Worm (Caenorhabditis elegans) whole organism, L4/young adult: ENCODE data around the gene taf-10.

Source experiments
- W03F9.2 ChIP-seq: fragments of 150-350 bp; optimal IDR thresholded peaks from 2 replicates; lab custom pipeline; 2014; ENCODE audit warnings: missing biosample characterization, missing genetic modification characterization
- dao-5 ChIP-seq: sonication (generic microtip); optimal IDR thresholded peaks from 2 replicates; lab custom pipeline; 2016; ENCODE audit warnings: missing genotype, missing genetic modification characterization, moderate library complexity, missing compliant biosample characterization
- him-1 ChIP-seq: sonication (generic microtip); optimal IDR thresholded peaks from 2 replicates; lab custom pipeline; 2016; ENCODE audit warnings: missing genotype, missing genetic modification reagents, missing genetic modification characterization, missing compliant biosample characterization

taf-10 gene

DNA sequence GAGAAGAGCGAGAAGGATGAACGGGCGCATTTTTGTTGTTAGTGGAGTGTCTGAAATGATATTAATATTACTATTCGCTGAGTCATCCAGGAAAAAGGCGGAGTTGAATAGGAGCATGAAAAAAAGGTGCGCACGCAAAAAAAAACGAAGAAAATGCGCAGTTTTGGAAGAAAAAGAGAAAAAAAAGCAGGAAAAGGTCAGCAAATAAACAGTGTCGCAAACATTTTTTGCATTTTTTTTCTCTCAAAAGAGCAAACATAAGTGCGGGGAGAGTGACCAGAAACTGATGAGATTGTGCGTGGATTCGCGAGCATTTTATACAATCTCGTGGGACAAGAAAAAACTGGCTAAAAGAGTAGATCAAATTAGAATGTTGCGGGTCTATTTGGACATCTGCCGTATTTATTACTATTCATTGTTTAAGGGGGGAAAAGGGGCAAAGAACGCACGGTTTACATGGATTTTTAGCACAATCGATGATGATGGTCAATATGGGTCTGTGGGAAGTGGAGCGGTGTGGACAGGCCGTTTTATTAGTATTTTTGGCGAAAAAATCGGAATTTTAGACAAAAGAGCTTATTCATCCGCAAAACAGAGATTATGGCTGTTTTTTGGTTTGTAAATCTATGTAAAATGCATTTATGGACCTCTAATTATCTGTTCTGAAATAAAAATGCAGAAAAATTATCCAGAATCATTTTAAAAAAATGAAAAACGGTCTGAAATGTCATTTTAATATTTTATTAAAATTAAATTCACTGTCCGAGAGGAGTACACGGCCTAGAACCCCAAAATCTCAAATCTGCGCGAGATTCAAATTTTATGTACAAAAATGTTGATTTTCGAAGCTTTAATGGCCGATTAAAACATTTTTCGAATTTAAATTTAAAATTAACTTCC, 5.7 kb downstream of the taf-10 start, which contains the start of gene cpg-8:
TSS of gene cpg-8 (minus strand) at position 51 of the 900 bp plus-strand sequence.
- no peak for TF ChIP-seq W03F9.2 (tag; lab: Kevin White, UChicago)
- TF ChIP-seq him-1 (tag; lab: Kevin White, UChicago), result no peak
- TF ChIP-seq dao-5, result no peak

DNA sequence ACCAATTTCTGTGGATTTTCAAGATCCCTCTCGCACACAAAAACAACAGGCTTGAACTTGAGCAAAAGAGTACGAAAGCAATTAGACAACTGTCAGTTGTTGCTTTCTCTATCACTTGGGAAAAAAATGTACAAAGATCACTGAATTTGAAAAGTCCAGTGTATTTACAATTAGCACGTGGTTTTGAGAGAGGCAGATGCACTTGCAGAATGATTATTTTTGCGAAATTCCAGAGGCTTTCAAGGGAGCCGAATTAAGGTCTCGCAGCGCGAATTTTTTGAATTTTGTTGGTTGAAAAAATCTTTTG, 6.3 kb downstream of the taf-10 start:
- TF ChIP-seq W03F9.2 (tag; lab: Kevin White, UChicago), result no peak
- no peak for TF ChIP-seq dao-5
- TF ChIP-seq him-1 (tag; lab: Kevin White, UChicago), result no peak

DNA sequence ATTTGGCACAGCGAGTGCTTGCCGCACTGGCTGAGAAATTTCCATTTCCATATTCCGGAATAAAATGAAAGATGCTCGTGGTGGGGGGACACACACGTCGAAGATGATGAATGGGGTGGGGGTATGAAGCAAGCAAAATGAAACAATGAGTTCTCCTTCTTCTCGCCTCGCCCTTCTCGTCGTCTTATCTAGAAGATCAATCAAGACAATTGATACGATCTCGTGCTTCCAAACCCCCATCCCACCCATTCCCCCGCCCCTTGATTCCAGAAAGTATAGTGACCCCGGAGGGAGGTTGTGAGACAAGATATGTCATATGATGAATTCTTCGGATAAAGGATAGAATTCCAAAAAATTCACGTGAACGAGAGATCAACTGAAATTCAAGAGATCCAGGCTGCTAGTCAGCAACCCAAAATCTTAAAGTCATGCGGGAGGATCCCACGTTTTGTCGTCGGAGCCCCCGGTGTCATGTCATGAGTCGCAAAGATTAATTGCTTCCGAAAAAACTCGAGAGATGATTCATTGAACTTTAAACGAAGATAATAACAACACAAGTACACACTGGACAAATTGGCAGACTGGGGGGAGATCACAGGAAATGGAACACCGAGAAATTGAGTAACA, 7.7 kb downstream of the taf-10 start:
- TF ChIP-seq him-1 (tag; lab: Kevin White, UChicago) (no peak), W03F9.2 (tag; lab: Kevin White, UChicago) (no peak), dao-5 (no peak)

DNA sequence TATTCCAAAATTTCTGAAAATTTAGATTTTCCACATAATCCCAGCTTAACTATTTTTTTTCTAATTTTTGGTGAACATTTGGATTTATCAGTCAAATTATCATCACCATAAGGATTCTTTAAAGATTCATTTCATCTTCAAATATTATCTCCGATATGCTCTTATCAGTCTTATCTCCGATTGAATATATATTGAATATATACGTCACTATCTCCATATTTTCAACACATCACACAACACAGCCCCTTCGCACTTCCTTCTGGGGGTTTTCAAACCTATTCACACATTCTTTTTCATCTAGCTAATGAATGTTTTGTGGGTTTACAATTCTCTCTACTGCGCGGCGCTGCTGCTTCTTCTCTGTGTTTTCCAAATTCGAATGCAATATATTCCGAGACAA, 11.8 kb downstream of the taf-10 start:
- TF ChIP-seq dao-5 (no peak), him-1 (tag; lab: Kevin White, UChicago) (no peak), W03F9.2 (tag; lab: Kevin White, UChicago) (no peak)

DNA sequence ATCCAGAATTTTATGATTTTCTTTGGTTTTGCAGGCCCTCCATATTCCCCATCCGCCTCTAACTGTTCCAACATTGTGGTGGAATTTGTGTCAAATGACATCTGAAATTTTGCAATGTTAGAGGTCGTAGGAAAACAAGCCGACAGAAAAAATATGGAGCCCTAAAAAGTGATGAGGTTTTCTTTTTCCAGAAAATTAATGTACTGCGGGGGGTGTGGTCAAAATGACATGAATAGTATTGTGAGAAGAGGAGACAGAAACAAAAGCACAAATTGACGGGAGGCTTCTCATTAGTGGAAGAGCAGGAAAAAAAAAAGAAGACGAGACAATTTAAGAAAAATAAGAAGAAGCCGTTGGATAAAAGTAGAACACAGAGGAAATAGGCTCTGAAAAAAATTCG, 13.3 kb downstream of the taf-10 start, which contains the start of gene ZC266.1:
TSS of gene ZC266.1 (minus strand) at position 101 of the 400 bp plus-strand sequence.
- TF ChIP-seq him-1 (tag; lab: Kevin White, UChicago) (no peak), W03F9.2 (tag; lab: Kevin White, UChicago) (no peak), dao-5 (no peak)

DNA sequence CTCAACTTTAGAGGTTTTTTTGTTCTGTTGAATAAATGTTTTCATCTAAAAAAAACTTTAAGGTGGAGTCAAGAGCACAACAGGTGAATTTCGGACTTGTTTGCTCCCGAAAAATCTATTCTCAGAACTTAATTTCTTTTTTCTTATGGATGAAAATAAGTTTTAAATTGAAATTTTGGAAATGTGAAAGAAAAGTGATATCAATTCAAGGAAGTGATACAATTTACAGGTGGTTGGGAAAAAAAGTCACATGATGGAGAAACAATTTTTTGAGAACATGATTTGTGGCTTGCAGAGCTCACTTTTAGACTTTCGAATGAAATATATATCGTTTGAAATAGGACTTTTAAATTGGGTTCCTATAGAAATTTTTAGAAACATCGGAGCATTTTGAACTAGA, 20.7 kb downstream of the taf-10 start:
- TF ChIP-seq W03F9.2 (tag; lab: Kevin White, UChicago) (no peak), dao-5 (no peak), him-1 (tag; lab: Kevin White, UChicago) (no peak)

DNA sequence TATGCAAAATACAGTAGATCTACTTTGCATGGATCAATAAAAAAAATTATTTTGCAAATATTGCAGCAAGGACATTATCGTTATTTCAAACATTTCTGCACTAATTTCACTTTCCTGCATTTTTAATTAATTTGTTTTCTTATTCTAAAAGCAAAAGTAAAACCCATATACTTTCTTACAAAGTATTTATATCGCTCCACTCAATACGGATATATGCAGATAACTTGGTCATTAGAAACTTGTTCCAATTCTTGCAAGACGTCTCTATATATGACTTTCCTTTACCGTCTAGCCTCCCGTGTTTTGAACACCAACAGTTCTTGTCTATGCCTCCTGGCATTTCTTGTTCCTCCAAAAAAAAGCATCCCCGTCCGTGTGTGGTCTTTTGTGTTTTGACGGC, 23.6 kb downstream of the taf-10 start, which contains the start of gene oac-24:
TSS of gene oac-24 (plus strand) at position 301 of the 400 bp plus-strand sequence.
- no peak for TF ChIP-seq dao-5
- TF ChIP-seq W03F9.2 (tag; lab: Kevin White, UChicago), result no peak
- TF ChIP-seq him-1 (tag; lab: Kevin White, UChicago), result no peak

DNA sequence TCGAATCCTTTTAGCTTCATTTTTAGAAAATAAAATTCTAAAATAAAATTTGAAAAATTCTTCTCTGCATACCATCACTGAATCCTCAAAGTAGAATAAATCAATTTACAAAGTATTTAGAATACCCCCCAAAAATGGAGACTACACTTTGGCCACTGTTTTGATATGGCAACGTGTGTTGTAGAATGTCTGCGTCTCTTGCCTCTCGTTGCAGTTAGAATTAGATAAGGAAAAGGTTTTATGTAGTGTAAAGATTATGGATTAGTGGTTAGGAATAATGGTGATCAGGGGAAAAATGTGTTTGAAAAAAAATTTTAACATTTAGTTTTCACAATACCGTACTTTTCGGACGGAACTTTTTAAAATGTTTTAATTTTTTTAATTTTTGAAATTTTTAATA, 33.1 kb downstream of the taf-10 start, which contains the start of gene prx-6:
TSS of gene prx-6 (minus strand) at position 129 of the 400 bp plus-strand sequence.
- TF ChIP-seq him-1 (tag; lab: Kevin White, UChicago), result no peak
- TF ChIP-seq dao-5, result no peak
- TF ChIP-seq W03F9.2 (tag; lab: Kevin White, UChicago), result no peak

DNA sequence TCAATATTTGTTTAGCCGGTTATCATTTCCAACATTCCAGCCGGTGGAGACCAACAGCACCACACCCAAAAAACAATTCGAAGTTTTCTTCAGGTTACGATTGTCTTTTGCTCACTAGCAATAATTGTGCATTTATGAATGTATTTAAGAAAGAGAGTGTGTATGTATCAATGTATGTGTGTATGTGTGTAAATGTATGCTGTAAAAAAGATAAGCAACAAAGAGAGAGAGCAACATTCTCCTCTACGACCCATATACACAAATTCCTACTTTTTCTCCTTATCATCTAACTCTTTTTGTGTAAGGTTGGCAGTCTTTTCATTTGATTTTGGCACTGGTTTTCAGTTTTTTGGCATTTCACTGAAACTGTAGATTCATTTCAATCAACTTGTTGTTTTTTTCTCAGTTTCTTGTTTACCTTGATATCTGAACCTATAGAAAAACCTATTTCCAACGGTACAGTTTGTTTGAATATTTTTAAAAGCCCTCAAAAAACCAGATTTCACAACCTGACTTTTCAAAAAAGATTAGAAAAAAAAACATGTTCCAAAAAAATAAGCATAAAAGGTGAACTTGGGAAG, 34.1 kb downstream of the taf-10 start:
- TF ChIP-seq W03F9.2 (tag; lab: Kevin White, UChicago) (no peak), dao-5 (no peak), him-1 (tag; lab: Kevin White, UChicago) (no peak)

DNA sequence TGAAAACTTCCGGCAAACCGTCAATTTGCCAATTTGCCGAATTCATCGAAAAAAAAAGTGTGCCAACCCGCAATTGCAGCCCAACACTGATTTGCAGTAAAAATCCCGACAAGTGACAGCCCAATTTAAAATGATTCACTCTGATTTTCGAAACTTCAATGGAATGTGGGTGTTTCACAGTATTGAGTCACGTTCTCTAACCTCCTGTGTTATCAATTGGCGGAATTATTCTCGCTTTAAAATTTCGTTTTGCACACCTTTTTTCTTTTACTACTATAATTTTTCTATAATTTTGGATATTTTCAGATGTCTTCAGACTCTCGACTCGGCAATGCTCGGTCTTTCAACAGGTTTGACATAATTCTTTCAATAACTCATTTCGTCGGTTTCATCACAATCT, 35.4 kb downstream of the taf-10 start, which contains the start of gene F39G3.5:
TSS of gene F39G3.5 (plus strand) at position 301 of the 400 bp plus-strand sequence.
- TF ChIP-seq W03F9.2 (tag; lab: Kevin White, UChicago), result no peak
- no peak for TF ChIP-seq dao-5
- no peak for TF ChIP-seq him-1 (tag; lab: Kevin White, UChicago)

DNA sequence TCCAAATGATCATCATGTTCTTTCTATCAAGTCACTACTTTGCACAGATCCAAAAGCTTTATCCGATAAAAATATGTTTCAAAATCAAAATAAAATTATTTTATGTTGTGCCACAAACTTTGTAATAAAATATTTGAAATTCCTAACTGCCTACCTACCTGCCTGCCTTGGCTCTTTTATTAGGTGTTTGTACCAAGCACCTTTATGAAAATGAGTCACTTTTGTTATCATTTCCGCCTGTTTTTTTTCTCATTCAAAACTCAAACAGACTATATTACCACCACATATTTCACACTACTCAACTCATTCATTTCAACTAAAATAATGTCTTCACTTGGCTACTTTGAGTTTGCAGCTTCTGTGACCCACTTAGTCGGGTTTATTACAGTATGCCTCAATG, 37.5 kb downstream of the taf-10 start, which contains the start of gene F39G3.4:
TSS of gene F39G3.4 (plus strand) at position 301 of the 400 bp plus-strand sequence.
- TF ChIP-seq dao-5, result no peak
- no peak for TF ChIP-seq him-1 (tag; lab: Kevin White, UChicago)
- TF ChIP-seq W03F9.2 (tag; lab: Kevin White, UChicago), result no peak

DNA sequence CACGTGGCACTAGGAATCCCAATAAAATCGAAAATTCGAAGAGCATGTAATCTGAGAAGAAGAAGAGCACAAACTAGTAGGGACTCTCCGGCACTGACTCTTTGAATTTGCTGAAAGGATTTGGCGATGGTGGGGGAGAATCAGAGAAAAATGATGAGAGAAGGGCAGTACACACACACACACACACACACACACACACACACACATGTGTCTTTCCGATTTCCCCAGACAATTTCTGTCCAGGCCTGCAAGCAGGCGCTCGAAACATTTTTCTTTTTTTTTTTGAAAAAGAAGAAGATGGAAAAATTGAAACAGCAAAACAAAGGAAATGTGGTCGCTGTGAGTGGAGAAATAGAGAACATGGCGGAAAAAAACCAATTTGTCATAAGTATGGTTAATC, 43.2 kb downstream of the taf-10 start, which contains the start of gene tig-2:
TSS of gene tig-2 (minus strand) at position 87 of the 400 bp plus-strand sequence.
- TF ChIP-seq W03F9.2 (tag; lab: Kevin White, UChicago) (no peak), dao-5 (no peak), him-1 (tag; lab: Kevin White, UChicago) (no peak)

DNA sequence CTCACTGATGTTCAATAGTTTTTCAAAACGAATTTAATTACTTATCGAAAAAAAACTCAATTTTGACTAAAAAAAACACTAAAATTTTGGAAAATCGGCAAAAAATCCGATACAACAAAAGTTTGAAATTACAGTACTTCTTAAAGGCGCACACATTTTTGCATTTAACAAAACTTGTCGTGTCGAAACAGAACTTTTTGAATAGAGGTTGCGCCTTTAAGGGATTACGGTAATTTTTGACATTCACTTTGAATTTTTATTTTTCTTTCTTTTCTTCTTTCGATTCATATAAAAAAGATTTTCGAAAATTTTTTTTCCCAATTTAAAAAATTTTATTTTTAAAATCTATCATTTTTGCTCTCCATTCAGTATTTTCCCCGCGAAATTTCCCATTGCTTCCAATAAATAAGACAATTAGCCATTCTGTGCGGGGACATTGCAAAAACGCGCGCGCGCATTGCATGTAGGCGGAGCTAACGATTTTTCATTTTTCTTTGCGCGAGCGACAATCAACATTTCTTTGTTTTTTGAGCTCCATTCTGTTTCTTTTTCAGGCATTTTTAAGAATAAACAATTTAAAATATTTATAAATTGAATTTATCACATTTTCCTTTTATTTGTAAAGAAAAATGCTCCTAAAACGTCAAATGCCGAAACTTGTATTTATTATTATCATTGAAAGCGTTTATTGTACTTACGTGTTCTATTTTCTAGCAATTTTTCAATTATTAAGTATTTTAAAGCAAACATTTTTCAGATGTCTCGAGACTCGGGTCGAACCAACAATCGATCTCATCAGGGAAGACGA, 44.5 kb downstream of the taf-10 start, which contains the start of gene F39G3.3:
TSS of gene F39G3.3 (plus strand) at position 758 of the 808 bp plus-strand sequence.
- TF ChIP-seq him-1 (tag; lab: Kevin White, UChicago) (peak; percentile 11), W03F9.2 (tag; lab: Kevin White, UChicago) (peak; percentile 58), dao-5 (no peak)
